Worm (Caenorhabditis elegans): ENCODE results near the gene metl-18.

ce11 chrIII:3444139-3444538 lies 18.6 kb downstream of the metl-18 start, which contains the start of gene spe-41:
- TF ChIP-seq snpc-4 (GFP tag; optimal IDR thresholded peaks at IDR 0.05) = no peak
- TF ChIP-seq snpc-4 (tag; optimal IDR thresholded peaks at IDR 0.05) = no peak
- TF ChIP-seq tlf-1 (GFP tag; optimal IDR thresholded peaks at IDR 0.05) = no peak
- no peak for TF ChIP-seq lag-1 (GFP tag; IDR thresholded peaks at IDR 0.05)
- no peak for TF ChIP-seq attf-6 (GFP tag; IDR thresholded peaks at IDR 0.05)
- TF ChIP-seq F52B5.7 (tag; optimal IDR thresholded peaks at IDR 0.05) = no peak
- no peak for TF ChIP-seq atf-7 (tag; optimal IDR thresholded peaks at IDR 0.05)
